Fruit fly (Drosophila melanogaster): ENCODE data around the gene CG46509.
"Not testable (repeated sequence)": the region's sequence is repeated elsewhere in the genome, so short reads cannot be mapped to it uniquely, and the experiment has no call there.

The CG46509 gene

DNA sequence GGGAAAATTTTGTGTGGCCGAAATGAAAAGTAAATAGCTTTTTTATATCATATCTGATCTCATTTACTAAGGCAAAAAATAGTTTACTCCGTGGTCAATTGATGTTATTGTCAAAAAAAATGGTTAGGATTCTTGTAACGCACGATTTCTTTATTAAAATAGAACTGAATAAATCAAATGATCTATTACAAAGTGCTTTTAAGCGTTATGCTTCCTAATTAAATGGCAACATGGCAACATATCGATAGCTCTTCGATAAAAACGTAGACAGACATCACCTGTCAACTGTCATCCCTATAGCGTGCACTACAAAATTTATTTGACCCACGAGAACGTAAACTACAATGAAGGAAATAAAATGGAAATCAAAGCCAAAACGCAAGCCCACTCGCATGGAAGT, at the start of gene CG46509:
Gene CG46509 (plus strand): TSS at position 301 of the 400 bp plus-strand sequence.
- TF ChIP-seq ttk, h, Myc (optimal IDR thresholded peaks at IDR 0.05): not testable (repeated sequence)

DNA sequence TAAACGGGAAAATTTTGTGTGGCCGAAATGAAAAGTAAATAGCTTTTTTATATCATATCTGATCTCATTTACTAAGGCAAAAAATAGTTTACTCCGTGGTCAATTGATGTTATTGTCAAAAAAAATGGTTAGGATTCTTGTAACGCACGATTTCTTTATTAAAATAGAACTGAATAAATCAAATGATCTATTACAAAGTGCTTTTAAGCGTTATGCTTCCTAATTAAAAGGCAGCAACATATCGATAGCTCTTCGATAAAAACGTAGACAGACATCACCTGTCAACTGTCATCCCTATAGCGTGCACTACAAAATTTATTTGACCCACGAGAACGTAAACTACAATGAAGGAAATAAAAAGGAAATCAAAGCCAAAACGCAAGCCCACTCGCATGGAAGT, 29.7 kb upstream of the CG46509 start, which contains the start of gene CG40813:
Gene CG40813 (plus strand): TSS at position 301 of the 400 bp plus-strand sequence.
- TF ChIP-seq Sin3A, h, Myc (optimal IDR thresholded peaks at IDR 0.05): not testable (repeated sequence)

DNA sequence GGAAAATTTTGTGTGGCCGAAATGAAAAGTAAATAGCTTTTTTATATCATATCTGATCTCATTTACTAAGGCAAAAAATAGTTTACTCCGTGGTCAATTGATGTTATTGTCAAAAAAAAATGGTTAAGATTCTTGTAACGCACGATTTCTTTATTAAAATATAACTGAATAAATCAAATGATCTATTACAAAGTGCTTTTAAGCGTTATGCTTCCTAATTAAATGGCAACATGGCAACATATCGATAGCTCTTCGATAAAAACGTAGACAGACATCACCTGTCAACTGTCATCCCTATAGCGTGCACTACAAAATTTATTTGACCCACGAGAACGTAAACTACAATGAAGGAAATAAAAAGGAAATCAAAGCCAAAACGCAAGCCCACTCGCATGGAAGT, 25.0 kb upstream of the CG46509 start, which contains the start of gene CG46504:
Gene CG46504 (plus strand): TSS at position 301 of the 400 bp plus-strand sequence.
- TF ChIP-seq ttk, Myc, h (optimal IDR thresholded peaks at IDR 0.05): not testable (repeated sequence)

DNA sequence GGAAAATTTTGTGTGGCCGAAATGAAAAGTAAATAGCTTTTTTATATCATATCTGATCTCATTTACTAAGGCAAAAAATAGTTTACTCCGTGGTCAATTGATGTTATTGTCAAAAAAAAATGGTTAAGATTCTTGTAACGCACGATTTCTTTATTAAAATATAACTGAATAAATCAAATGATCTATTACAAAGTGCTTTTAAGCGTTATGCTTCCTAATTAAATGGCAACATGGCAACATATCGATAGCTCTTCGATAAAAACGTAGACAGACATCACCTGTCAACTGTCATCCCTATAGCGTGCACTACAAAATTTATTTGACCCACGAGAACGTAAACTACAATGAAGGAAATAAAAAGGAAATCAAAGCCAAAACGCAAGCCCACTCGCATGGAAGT, 19.9 kb upstream of the CG46509 start, which contains the start of gene CG46505:
Gene CG46505 (plus strand): TSS at position 301 of the 400 bp plus-strand sequence.
- TF ChIP-seq Sin3A, ttk, Myc (optimal IDR thresholded peaks at IDR 0.05): not testable (repeated sequence)

DNA sequence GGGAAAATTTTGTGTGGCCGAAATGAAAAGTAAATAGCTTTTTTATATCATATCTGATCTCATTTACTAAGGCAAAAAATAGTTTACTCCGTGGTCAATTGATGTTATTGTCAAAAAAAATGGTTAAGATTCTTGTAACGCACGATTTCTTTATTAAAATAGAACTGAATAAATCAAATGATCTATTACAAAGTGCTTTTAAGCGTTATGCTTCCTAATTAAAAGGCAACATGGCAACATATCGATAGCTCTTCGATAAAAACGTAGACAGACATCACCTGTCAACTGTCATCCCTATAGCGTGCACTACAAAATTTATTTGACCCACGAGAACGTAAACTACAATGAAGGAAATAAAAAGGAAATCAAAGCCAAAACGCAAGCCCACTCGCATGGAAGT, 14.9 kb upstream of the CG46509 start, which contains the start of gene CG46506:
Gene CG46506 (plus strand): TSS at position 301 of the 400 bp plus-strand sequence.
- not testable (repeated sequence) for TF ChIP-seq Sin3A, Myc, ttk (optimal IDR thresholded peaks at IDR 0.05)

DNA sequence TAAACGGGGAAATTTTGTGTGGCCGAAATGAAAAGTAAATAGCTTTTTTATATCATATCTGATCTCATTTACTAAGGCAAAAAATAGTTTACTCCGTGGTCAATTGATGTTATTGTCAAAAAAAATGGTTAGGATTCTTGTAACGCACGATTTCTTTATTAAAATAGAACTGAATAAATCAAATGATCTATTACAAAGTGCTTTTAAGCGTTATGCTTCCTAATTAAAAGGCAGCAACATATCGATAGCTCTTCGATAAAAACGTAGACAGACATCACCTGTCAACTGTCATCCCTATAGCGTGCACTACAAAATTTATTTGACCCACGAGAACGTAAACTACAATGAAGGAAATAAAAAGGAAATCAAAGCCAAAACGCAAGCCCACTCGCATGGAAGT, 9.8 kb upstream of the CG46509 start, which contains the start of gene CG46507:
Gene CG46507 (plus strand): TSS at position 301 of the 400 bp plus-strand sequence.
- TF ChIP-seq Myc, h, insv (optimal IDR thresholded peaks at IDR 0.05): not testable (repeated sequence)

DNA sequence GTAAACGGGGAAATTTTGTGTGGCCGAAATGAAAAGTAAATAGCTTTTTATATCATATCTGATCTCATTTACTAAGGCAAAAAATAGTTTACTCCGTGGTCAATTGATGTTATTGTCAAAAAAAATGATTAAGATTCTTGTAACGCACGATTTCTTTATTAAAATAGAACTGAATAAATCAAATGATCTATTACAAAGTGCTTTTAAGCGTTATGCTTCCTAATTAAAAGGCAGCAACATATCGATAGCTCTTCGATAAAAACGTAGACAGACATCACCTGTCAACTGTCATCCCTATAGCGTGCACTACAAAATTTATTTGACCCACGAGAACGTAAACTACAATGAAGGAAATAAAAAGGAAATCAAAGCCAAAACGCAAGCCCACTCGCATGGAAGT, 5.1 kb upstream of the CG46509 start, which contains the start of gene CG46508:
Gene CG46508 (plus strand): TSS at position 301 of the 400 bp plus-strand sequence.
- not testable (repeated sequence) for TF ChIP-seq h, ttk, Sin3A (optimal IDR thresholded peaks at IDR 0.05)

DNA sequence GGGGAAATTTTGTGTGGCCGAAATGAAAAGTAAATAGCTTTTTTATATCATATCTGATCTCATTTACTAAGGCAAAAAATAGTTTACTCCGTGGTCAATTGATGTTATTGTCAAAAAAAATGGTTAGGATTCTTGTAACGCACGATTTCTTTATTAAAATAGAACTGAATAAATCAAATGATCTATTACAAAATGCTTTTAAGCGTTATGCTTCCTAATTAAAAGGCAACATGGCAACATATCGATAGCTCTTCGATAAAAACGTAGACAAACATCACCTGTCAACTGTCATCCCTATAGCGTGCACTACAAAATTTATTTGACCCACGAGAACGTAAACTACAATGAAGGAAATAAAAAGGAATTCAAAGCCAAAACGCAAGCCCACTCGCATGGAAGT, 4.8 kb downstream of the CG46509 start, which contains the start of gene CG46510:
Gene CG46510 (plus strand): TSS at position 301 of the 400 bp plus-strand sequence.
- TF ChIP-seq h, insv, psq (optimal IDR thresholded peaks at IDR 0.05): not testable (repeated sequence)

DNA sequence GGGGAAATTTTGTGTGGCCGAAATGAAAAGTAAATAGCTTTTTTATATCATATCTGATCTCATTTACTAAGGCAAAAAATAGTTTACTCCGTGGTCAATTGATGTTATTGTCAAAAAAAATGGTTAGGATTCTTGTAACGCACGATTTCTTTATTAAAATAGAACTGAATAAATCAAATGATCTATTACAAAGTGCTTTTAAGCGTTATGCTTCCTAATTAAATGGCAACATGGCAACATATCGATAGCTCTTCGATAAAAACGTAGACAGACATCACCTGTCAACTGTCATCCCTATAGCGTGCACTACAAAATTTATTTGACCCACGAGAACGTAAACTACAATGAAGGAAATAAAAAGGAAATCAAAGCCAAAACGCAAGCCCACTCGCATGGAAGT, 9.8 kb downstream of the CG46509 start, which contains the start of gene CG46511:
Gene CG46511 (plus strand): TSS at position 301 of the 400 bp plus-strand sequence.
- TF ChIP-seq insv, h, Sin3A (optimal IDR thresholded peaks at IDR 0.05): not testable (repeated sequence)

DNA sequence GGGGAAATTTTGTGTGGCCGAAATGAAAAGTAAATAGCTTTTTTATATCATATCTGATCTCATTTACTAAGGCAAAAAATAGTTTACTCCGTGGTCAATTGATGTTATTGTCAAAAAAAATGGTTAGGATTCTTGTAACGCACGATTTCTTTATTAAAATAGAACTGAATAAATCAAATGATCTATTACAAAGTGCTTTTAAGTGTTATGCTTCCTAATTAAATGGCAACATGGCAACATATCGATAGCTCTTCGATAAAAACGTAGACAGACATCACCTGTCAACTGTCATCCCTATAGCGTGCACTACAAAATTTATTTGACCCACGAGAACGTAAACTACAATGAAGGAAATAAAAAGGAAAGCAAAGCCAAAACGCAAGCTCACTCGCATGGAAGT, 14.6 kb downstream of the CG46509 start, which contains the start of gene CG46512:
Gene CG46512 (plus strand): TSS at position 301 of the 400 bp plus-strand sequence.
- TF ChIP-seq insv, Sin3A, h (optimal IDR thresholded peaks at IDR 0.05): not testable (repeated sequence)

DNA sequence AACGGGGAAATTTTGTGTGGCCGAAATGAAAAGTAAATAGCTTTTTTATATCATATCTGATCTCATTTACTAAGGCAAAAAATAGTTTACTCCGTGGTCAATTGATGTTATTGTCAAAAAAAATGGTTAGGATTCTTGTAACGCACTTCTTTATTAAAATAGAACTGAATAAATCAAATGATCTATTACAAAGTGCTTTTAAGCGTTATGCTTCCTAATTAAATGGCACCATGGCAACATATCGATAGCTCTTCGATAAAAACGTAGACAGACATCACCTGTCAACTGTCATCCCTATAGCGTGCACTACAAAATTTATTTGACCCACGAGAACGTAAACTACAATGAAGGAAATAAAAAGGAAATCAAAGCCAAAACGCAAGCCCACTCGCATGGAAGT, 19.5 kb downstream of the CG46509 start, which contains the start of gene CG46513:
Gene CG46513 (plus strand): TSS at position 301 of the 400 bp plus-strand sequence.
- not testable (repeated sequence) for TF ChIP-seq insv, psq, Myc (optimal IDR thresholded peaks at IDR 0.05)

DNA sequence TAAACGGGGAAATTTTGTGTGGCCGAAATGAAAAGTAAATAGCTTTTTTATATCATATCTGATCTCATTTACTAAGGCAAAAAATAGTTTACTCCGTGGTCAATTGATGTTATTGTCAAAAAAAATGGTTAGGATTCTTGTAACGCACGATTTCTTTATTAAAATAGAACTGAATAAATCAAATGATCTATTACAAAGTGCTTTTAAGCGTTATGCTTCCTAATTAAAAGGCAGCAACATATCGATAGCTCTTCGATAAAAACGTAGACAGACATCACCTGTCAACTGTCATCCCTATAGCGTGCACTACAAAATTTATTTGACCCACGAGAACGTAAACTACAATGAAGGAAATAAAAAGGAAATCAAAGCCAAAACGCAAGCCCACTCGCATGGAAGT, 24.4 kb downstream of the CG46509 start, which contains the start of gene CG46514:
Gene CG46514 (plus strand): TSS at position 301 of the 400 bp plus-strand sequence.
- not testable (repeated sequence) for TF ChIP-seq Sin3A, h, psq (optimal IDR thresholded peaks at IDR 0.05)

DNA sequence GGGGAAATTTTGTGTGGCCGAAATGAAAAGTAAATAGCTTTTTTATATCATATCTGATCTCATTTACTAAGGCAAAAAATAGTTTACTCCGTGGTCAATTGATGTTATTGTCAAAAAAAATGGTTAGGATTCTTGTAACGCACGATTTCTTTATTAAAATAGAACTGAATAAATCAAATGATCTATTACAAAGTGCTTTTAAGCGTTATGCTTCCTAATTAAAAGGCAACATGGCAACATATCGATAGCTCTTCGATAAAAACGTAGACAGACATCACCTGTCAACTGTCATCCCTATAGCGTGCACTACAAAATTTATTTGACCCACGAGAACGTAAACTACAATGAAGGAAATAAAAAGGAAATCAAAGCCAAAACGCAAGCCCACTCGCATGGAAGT, 29.4 kb downstream of the CG46509 start, which contains the start of gene CG46515:
Gene CG46515 (plus strand): TSS at position 301 of the 400 bp plus-strand sequence.
- TF ChIP-seq psq, ttk, insv (optimal IDR thresholded peaks at IDR 0.05): not testable (repeated sequence)
